Fruit fly (Drosophila melanogaster): ENCODE results near the gene CG17930.

dm6 chr3R:16331809-16332343 lies 4.2 kb downstream of the CG17930 start:
- no peak for TF ChIP-seq br (GFP tag; optimal IDR thresholded peaks at IDR 0.05)
- TF ChIP-seq CG32264 (GFP tag; optimal IDR thresholded peaks at IDR 0.05), result no peak
- TF ChIP-seq pan (optimal IDR thresholded peaks at IDR 0.05), result no peak
- TF ChIP-seq Jra (GFP tag; optimal IDR thresholded peaks at IDR 0.05), result no peak
- TF ChIP-seq psq (GFP tag; optimal IDR thresholded peaks at IDR 0.05), result no peak
- no peak for TF ChIP-seq sage (GFP tag; optimal IDR thresholded peaks at IDR 0.05)
